Worm (Caenorhabditis elegans) whole organism, L1 larva: Measurements from ENCODE around the gene irg-2.

Experiments used
- fkh-10 ChIP-seq: sonication (generic microtip); optimal IDR thresholded peaks from 2 replicates; lab custom pipeline; 2017; ENCODE audit warnings: missing biosample characterization, missing genetic modification reagents, missing genetic modification characterization
- irx-1 ChIP-seq: sonication (generic microtip); optimal IDR thresholded peaks from 2 replicates; lab custom pipeline; 2016; ENCODE audit warnings: missing genetic modification characterization, missing compliant biosample characterization
- lin-39 ChIP-seq: fragments of 150-350 bp; optimal IDR thresholded peaks from 2 replicates; lab custom pipeline; 2014; ENCODE audit warnings: missing biosample characterization, missing genetic modification reagents, missing genetic modification characterization
- mep-1 ChIP-seq: fragments of 150-350 bp; optimal IDR thresholded peaks from 2 replicates; lab custom pipeline; 2014; ENCODE audit warnings: missing biosample characterization, missing genetic modification characterization
- nhr-237 ChIP-seq: fragments of 150-350 bp; optimal IDR thresholded peaks from 2 replicates; lab custom pipeline; 2014; ENCODE audit warnings: missing biosample characterization, missing genetic modification characterization
- nhr-47 ChIP-seq: sonication (generic microtip); optimal IDR thresholded peaks from 2 replicates; lab custom pipeline; 2016; ENCODE audit warnings: mild to moderate bottlenecking, missing genetic modification characterization, moderate library complexity, missing compliant biosample characterization
- nhr-71 ChIP-seq: sonication (generic microtip); optimal IDR thresholded peaks from 2 replicates; lab custom pipeline; 2016; ENCODE audit warnings: mild to moderate bottlenecking, missing genetic modification characterization, moderate library complexity, missing compliant biosample characterization
- pag-3 ChIP-seq: sonication (generic microtip); optimal IDR thresholded peaks from 2 replicates; lab custom pipeline; 2017; ENCODE audit warnings: missing genetic modification characterization, mild to moderate bottlenecking, missing compliant biosample characterization, antibody characterized with exemption, borderline replicate concordance; ENCODE audit not compliant: insufficient read depth
- rnt-1 ChIP-seq: sonication (generic microtip); optimal IDR thresholded peaks from 2 replicates; lab custom pipeline; 2016; ENCODE audit warnings: mild to moderate bottlenecking, missing genetic modification characterization, moderate library complexity, missing compliant biosample characterization
- skn-1 ChIP-seq: fragments of 150-350 bp; optimal IDR thresholded peaks from 2 replicates; lab custom pipeline; 2014; ENCODE audit warnings: missing biosample characterization, missing genetic modification characterization
- unc-62 ChIP-seq: fragments of 150-350 bp; optimal IDR thresholded peaks from 2 replicates; lab custom pipeline; 2014; ENCODE audit warnings: missing biosample characterization, missing genetic modification reagents, missing genetic modification characterization

DNA sequence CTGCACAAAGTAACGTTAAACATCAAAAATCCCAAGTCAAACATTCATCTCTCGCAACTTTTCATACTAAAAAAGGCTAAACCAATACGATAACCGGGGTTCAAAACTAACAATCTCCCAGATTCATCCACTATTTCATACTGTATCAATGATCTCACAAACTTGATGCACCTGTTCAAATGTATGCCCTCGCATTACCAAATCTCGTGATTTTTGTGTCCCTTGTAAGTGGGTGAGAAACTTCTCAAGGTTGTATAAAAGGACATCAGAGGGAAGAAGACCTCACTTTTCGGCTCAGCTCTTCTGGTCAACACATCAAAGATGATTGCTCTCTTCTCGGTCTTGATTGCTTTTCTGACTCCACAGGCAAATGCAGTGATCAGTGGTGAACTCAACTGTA, 1.7 kb downstream of the irg-2 start, which contains the start of gene phat-3:
- TF ChIP-seq rnt-1 (tag; lab: Kevin White, UChicago) = no peak
- no peak for TF ChIP-seq fkh-10 (GFP tag; lab: Kevin White, UChicago)
- no peak for TF ChIP-seq unc-62 (GFP tag; lab: Kevin White, UChicago)
- no peak for TF ChIP-seq nhr-237 (tag; lab: Kevin White, UChicago)
- no peak for TF ChIP-seq irx-1 (tag; lab: Kevin White, UChicago)
- no peak for TF ChIP-seq lin-39 (tag; lab: Kevin White, UChicago)
- TF ChIP-seq nhr-71 = no peak
- no peak for TF ChIP-seq nhr-47
- TF ChIP-seq pag-3 (tag; lab: Kevin White, UChicago) = no peak
- TF ChIP-seq mep-1 (tag; lab: Kevin White, UChicago) = no peak
- TF ChIP-seq skn-1 (tag; lab: Kevin White, UChicago) = no peak
